Worm (Caenorhabditis elegans) whole organism, L1 larva: ENCODE measurements around the gene R11G1.1.

Source experiments
- fkh-4 ChIP-seq: sonication (generic microtip); optimal IDR thresholded peaks from 2 replicates; lab custom pipeline; 2016; ENCODE audit warnings: missing compliant biosample characterization, missing genetic modification characterization, borderline replicate concordance
- lsy-2 ChIP-seq, 2 experiments: fragments of 150-350 bp; optimal IDR thresholded peaks; 2 replicates each; lab custom pipeline; 2014; ENCODE audit warnings: missing biosample characterization in 2 of 2, missing genetic modification characterization in 2 of 2
- unc-62 ChIP-seq: fragments of 150-350 bp; optimal IDR thresholded peaks from 2 replicates; lab custom pipeline; 2014; ENCODE audit warnings: missing biosample characterization, missing genetic modification reagents, missing genetic modification characterization

DNA sequence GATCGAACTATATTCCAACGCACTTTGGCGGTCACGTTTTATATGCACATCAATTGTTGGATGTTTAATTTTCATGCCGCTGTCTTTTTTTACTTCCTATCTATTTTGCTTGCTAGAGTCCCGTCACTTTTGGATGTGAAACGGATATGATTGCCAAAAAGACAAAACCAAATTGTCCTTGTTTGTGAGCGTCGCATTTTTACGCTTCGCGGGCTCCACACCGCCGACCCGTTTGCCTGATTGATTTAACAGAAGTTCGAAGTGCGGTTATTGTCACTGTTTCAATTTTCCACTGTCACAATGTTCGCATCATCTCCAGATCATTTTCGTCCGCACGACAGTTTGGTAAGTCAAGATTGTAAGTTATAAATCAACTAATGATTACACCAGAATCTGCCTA is 55.5 kb downstream of the R11G1.1 start, which contains the start of gene C01C4.2:
- TF ChIP-seq fkh-4, result no peak
- no peak for TF ChIP-seq lsy-2 (tag; optimal IDR thresholded peaks at IDR 0.05; lab: Kevin White, UChicago)
- no peak for TF ChIP-seq unc-62
